Worm (Caenorhabditis elegans) whole organism, L1 larva: ENCODE results near the gene F19F10.3.
A peak's percentile ranks its signal among the peaks of the same experiment; 100 is the strongest.

ENCODE experiments used
- C04F5.9 ChIP-seq: sonication (generic microtip); optimal IDR thresholded peaks from 2 replicates; lab custom pipeline; 2016; ENCODE audit warnings: missing genetic modification characterization, missing compliant biosample characterization
- Y116A8C.19 ChIP-seq: sonication (generic microtip); optimal IDR thresholded peaks from 2 replicates; lab custom pipeline; 2016; ENCODE audit warnings: missing compliant biosample characterization, missing genetic modification characterization, borderline replicate concordance
- alr-1 ChIP-seq: fragments of 200-800 bp; sonication (Bioruptor generic); optimal IDR thresholded peaks from 2 replicates; lab custom pipeline; 2018; ENCODE audit warnings: borderline replicate concordance, mild to moderate bottlenecking, missing genetic modification characterization, missing compliant biosample characterization
- aly-2 ChIP-seq: fragments of 150-350 bp; optimal IDR thresholded peaks from 2 replicates; lab custom pipeline; 2014; ENCODE audit warnings: missing biosample characterization, missing genetic modification characterization
- ama-1 ChIP-seq: fragments of 150-350 bp; optimal IDR thresholded peaks from 2 replicates; lab custom pipeline; 2014
- ceh-63 ChIP-seq: fragments of 200-800 bp; sonication (Bioruptor generic); optimal IDR thresholded peaks from 2 replicates; lab custom pipeline; 2018; ENCODE audit warnings: mild to moderate bottlenecking, missing genetic modification characterization, missing compliant biosample characterization
- ceh-8 ChIP-seq: fragments of 200-800 bp; sonication (Bioruptor generic); optimal IDR thresholded peaks from 2 replicates; lab custom pipeline; 2018; ENCODE audit warnings: mild to moderate bottlenecking, missing genetic modification characterization, moderate library complexity, missing compliant biosample characterization
- ceh-82 ChIP-seq, 3 experiments: fragments of 150-350 bp in 1 of 3; sonication (generic microtip) in 2 of 3; optimal IDR thresholded peaks; 2 replicates each; lab custom pipeline; 2014 to 2017; ENCODE audit warnings: missing biosample characterization in 3 of 3, missing genetic modification characterization in 3 of 3
- ceh-88 ChIP-seq: fragments of 200-800 bp; sonication (Bioruptor generic); IDR thresholded peaks from 2 replicates; pipeline ENCODE4 v1.3.6; 2022; ENCODE audit warnings: missing genetic modification characterization, missing compliant biosample characterization
- ceh-90 ChIP-seq: sonication (generic microtip); optimal IDR thresholded peaks from 2 replicates; lab custom pipeline; 2016; ENCODE audit warnings: missing genetic modification characterization, missing compliant biosample characterization
- ces-1 ChIP-seq: fragments of 150-350 bp; optimal IDR thresholded peaks from 2 replicates; lab custom pipeline; 2014; ENCODE audit warnings: missing biosample characterization, missing genetic modification reagents, missing genetic modification characterization
- dpl-1 ChIP-seq, 3 experiments: fragments of 150-350 bp in 2 of 3; sonication (generic microtip) in 1 of 3; optimal IDR thresholded peaks; 2 replicates each; lab custom pipeline; 2014 to 2017; ENCODE audit warnings: missing biosample characterization in 3 of 3, missing genetic modification characterization in 3 of 3, missing genetic modification reagents in 3 of 3
- efl-1 ChIP-seq, 4 experiments: fragments of 150-350 bp; optimal IDR thresholded peaks in 3 of 4; peaks in 1 of 4; 1 replicate in 1 of 4; 2 replicates in 3 of 4; lab custom pipeline; 2014; ENCODE audit warnings: missing biosample characterization in 2 of 4, missing genetic modification characterization in 2 of 4, missing genetic modification reagents in 2 of 4
- grh-1 ChIP-seq: fragments of 200-800 bp; sonication (Bioruptor generic); IDR thresholded peaks from 2 replicates; pipeline ENCODE4 v1.3.6; 2022; ENCODE audit warnings: missing genetic modification reagents, missing genetic modification characterization, missing compliant biosample characterization
- hpl-2 ChIP-seq: fragments of 150-350 bp; optimal IDR thresholded peaks from 2 replicates; lab custom pipeline; 2014; ENCODE audit warnings: missing biosample characterization, missing genetic modification reagents, missing genetic modification characterization
- lin-15B ChIP-seq: fragments of 150-350 bp; sonication (generic microtip); optimal IDR thresholded peaks from 3 replicates; lab custom pipeline; 2014; ENCODE audit warnings: missing biosample characterization, missing genetic modification characterization
- lin-35 ChIP-seq, 2 experiments: fragments of 150-350 bp; optimal IDR thresholded peaks; 2 replicates each; lab custom pipeline; 2014; ENCODE audit warnings: missing biosample characterization in 2 of 2, missing genetic modification characterization in 2 of 2, missing genetic modification reagents in 2 of 2
- lir-3 ChIP-seq: sonication (generic microtip); optimal IDR thresholded peaks from 2 replicates; lab custom pipeline; 2016; ENCODE audit warnings: mild to moderate bottlenecking, missing genetic modification characterization, moderate library complexity, missing compliant biosample characterization; ENCODE audit not compliant: poor library complexity
- mdl-1 ChIP-seq, 2 experiments: fragments of 150-350 bp; optimal IDR thresholded peaks; 2 replicates each; lab custom pipeline; 2014 to 2017; ENCODE audit warnings: missing biosample characterization in 2 of 2, missing genetic modification characterization in 2 of 2, inconsistent platforms in 1 of 2
- mef-2 ChIP-seq: fragments of 150-350 bp; optimal IDR thresholded peaks from 2 replicates; lab custom pipeline; 2014; ENCODE audit warnings: missing biosample characterization, missing genetic modification characterization
- mep-1 ChIP-seq: fragments of 150-350 bp; optimal IDR thresholded peaks from 2 replicates; lab custom pipeline; 2014; ENCODE audit warnings: missing biosample characterization, missing genetic modification characterization
- nhr-12 ChIP-seq: sonication (generic microtip); optimal IDR thresholded peaks from 2 replicates; lab custom pipeline; 2017; ENCODE audit warnings: missing biosample characterization, missing genetic modification characterization
- nhr-85 ChIP-seq: sonication (generic microtip); peaks from one replicate; lab custom pipeline; 2016; ENCODE audit warnings: missing genetic modification characterization, inconsistent platforms, missing compliant biosample characterization
- pax-3 ChIP-seq: fragments of 200-800 bp; sonication (Bioruptor generic); optimal IDR thresholded peaks from 2 replicates; lab custom pipeline; 2018; ENCODE audit warnings: mild to moderate bottlenecking, missing genetic modification characterization, moderate library complexity, missing compliant biosample characterization
- snpc-4 ChIP-seq: fragments of 150-350 bp; optimal IDR thresholded peaks from 2 replicates; lab custom pipeline; 2014; ENCODE audit warnings: missing biosample characterization, missing genetic modification characterization
- sptf-1 ChIP-seq: fragments of 150-350 bp; optimal IDR thresholded peaks from 2 replicates; lab custom pipeline; 2014; ENCODE audit warnings: missing biosample characterization, missing genetic modification characterization
- swsn-7 ChIP-seq: sonication (generic microtip); optimal IDR thresholded peaks from 2 replicates; lab custom pipeline; 2016; ENCODE audit warnings: missing genetic modification characterization, missing compliant biosample characterization
- tbx-2 ChIP-seq: sonication (generic microtip); optimal IDR thresholded peaks from 2 replicates; lab custom pipeline; 2016; ENCODE audit warnings: missing genetic modification characterization, missing compliant biosample characterization
- tlp-1 ChIP-seq: fragments of 150-350 bp; optimal IDR thresholded peaks from 2 replicates; lab custom pipeline; 2014; ENCODE audit warnings: missing biosample characterization, missing genetic modification characterization
- unc-130 ChIP-seq: fragments of 150-350 bp; optimal IDR thresholded peaks from 2 replicates; lab custom pipeline; 2017; ENCODE audit warnings: missing biosample characterization, missing genetic modification characterization, inconsistent platforms
- unc-30 ChIP-seq: sonication (generic microtip); optimal IDR thresholded peaks from 2 replicates; lab custom pipeline; 2017; ENCODE audit warnings: missing biosample characterization, missing genetic modification characterization
- unc-98 ChIP-seq: fragments of 200-800 bp; sonication (Bioruptor generic); IDR thresholded peaks from 2 replicates; pipeline ENCODE4 v1.3.6; 2022; ENCODE audit warnings: missing genetic modification characterization, missing compliant biosample characterization
- vab-15 ChIP-seq: sonication (generic microtip); optimal IDR thresholded peaks from 2 replicates; lab custom pipeline; 2017; ENCODE audit warnings: missing genotype, mild to moderate bottlenecking, missing genetic modification characterization, missing compliant biosample characterization
- zag-1 ChIP-seq: fragments of 150-350 bp; optimal IDR thresholded peaks from 2 replicates; lab custom pipeline; 2014; ENCODE audit warnings: missing biosample characterization, missing genetic modification characterization
- ztf-4 ChIP-seq: fragments of 150-350 bp; optimal IDR thresholded peaks from 2 replicates; lab custom pipeline; 2014; ENCODE audit warnings: missing biosample characterization, missing genetic modification characterization

Gene F19F10.3

DNA sequence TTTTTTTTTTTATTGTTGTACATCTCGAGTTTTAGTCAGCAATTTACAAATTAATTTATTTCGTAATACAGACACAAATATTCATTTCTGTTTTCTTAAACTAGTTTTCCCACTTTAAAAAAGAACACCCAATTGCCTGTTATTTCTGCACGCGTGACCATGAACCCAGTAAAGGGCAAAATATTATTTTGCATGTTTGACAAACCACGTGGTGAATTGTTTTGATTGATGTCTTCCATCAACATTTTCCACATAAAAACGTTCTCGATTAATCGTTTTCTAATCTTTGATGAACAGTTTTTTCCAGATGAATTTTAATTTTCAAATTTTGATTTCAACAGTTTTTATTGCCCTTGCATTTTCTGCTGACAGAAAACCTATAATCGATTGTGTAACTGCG, 26.2 kb upstream of the F19F10.3 start, which contains the start of gene C54F6.18:
TSS of gene C54F6.18 (plus strand) at position 301 of the 400 bp plus-strand sequence.
- TF ChIP-seq ztf-4 (tag; lab: Kevin White, UChicago) (no peak), tbx-2 (tag; lab: Kevin White, UChicago) (no peak), hpl-2 (no peak), nhr-85 (tag; lab: Kevin White, UChicago) (no peak), nhr-12 (tag; lab: Kevin White, UChicago) (no peak), alr-1 (tag; lab: Kevin White, UChicago) (no peak), ces-1 (GFP tag; lab: Kevin White, UChicago) (no peak), ama-1 (lab: Kevin White, UChicago) (no peak), ceh-8 (GFP tag; lab: Kevin White, UChicago) (no peak)

ce11 chrV:7527153-7527552, 24.8 kb upstream of the F19F10.3 start, which contains the start of gene C54F6.17:
Gene C54F6.17 (plus strand): TSS chrV:7527453.
- no peak for TF ChIP-seq dpl-1 (GFP tag; optimal IDR thresholded peaks at IDR 0.05; lab: Kevin White, UChicago)
- TF ChIP-seq mef-2 (tag; lab: Kevin White, UChicago), result no peak

DNA sequence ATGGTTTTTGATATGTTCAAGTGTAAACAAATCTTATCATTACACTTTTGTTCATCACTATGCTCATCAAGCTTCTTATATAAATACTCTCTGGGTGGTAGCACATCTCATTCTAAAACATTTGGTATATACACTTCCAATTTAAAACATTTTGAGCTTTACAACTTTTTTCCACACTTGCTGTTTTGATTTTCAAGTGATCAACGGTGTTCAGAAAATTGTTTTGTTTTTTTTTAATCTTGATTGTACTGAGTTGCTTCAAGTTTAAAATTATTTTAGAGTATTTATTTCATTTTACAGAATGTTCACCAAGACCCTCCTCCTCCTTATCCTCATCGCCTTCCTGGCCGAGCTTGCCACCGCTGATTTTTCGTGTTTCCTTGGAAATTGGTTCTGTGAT, 23.1 kb upstream of the F19F10.3 start, which contains the start of gene C54F6.5:
TSS of gene C54F6.5 (plus strand) at position 301 of the 400 bp plus-strand sequence.
- TF ChIP-seq unc-130 (tag; lab: Kevin White, UChicago), result no peak
- no peak for TF ChIP-seq ztf-4 (tag; lab: Kevin White, UChicago)
- no peak for TF ChIP-seq tlp-1
- TF ChIP-seq ceh-82 (tag; optimal IDR thresholded peaks at IDR 0.05; lab: Kevin White, UChicago), result no peak
- no peak for TF ChIP-seq lin-35 (GFP tag; optimal IDR thresholded peaks at IDR 0.05; lab: Kevin White, UChicago)
- TF ChIP-seq lir-3 (tag; lab: Kevin White, UChicago), result no peak
- TF ChIP-seq unc-30 (tag; lab: Kevin White, UChicago), result no peak

DNA sequence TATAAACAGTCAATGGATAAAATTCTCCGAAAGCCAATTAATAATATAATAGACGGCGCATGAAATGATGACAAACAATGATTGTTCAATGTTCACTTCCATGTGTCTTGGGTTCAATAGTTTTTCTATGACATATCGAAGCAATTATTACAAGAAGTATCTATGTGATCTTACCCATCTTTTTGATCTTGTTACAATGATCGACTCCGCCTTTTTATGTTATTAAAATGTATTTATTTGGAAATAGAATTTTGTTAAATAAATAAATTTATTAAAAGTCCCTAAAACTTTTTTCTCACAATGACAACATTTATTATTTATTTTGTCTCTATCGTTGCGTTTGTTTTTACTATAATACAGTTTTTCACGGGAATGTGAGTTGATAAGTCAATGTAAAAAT, 22.1 kb upstream of the F19F10.3 start, which contains the start of gene swt-2:
TSS of gene swt-2 (plus strand) at position 301 of the 400 bp plus-strand sequence.
- TF ChIP-seq lin-35 (GFP tag; optimal IDR thresholded peaks at IDR 0.05; lab: Kevin White, UChicago) (no peak), lin-15B (tag; lab: Kevin White, UChicago) (no peak), grh-1 (GFP tag; lab: Robert Waterston, UW) (no peak), pax-3 (no peak), C04F5.9 (tag; lab: Kevin White, UChicago) (no peak), ceh-82 (tag; optimal IDR thresholded peaks at IDR 0.05; lab: Kevin White, UChicago) (no peak), ceh-88 (no peak), sptf-1 (no peak), vab-15 (tag; lab: Kevin White, UChicago) (no peak), dpl-1 (GFP tag; optimal IDR thresholded peaks at IDR 0.05; lab: Kevin White, UChicago) (no peak), mdl-1 (tag; optimal IDR thresholded peaks at IDR 0.05; lab: Kevin White, UChicago) (no peak), Y116A8C.19 (tag; lab: Kevin White, UChicago) (no peak), ceh-63 (GFP tag; lab: Kevin White, UChicago) (no peak), ceh-90 (tag; lab: Kevin White, UChicago) (no peak), nhr-12 (tag; lab: Kevin White, UChicago) (no peak), zag-1 (tag; lab: Kevin White, UChicago) (no peak), swsn-7 (tag; lab: Kevin White, UChicago) (no peak), unc-98 (GFP tag; lab: Robert Waterston, UW) (no peak)

DNA sequence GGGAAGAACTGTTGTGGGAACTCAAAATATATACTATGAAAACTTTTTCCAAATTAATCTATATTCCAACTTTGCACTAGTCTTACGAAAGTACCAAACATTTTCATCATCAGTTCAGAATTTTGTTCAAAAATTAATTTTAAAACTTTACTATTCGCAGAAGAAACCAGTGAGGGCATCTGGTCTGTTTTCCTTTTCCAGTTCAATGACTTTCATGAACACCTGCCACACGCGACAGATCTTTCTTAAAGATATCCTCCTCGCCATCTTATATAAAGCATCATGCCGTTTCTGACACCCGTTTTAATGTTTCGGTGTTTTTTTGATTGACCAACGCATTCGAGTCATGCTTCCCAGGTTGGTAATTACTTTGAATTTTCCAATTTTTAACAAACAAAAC, 19.0 kb upstream of the F19F10.3 start, which contains the start of gene C54F6.3:
TSS of gene C54F6.3 (plus strand) at position 301 of the 400 bp plus-strand sequence.
- TF ChIP-seq mep-1 (tag; lab: Kevin White, UChicago) (no peak), efl-1 (optimal IDR thresholded peaks at IDR 0.05; lab: Kevin White, UChicago) (no peak), efl-1 (GFP tag; optimal IDR thresholded peaks at IDR 0.05 in 1 of 2; lab: Kevin White, UChicago) (peak in 1 of 2 experiments; percentile 50), snpc-4 (no peak), lin-35 (GFP tag; optimal IDR thresholded peaks at IDR 0.05; lab: Kevin White, UChicago) (no peak), aly-2 (tag; lab: Kevin White, UChicago) (no peak), nhr-12 (tag; lab: Kevin White, UChicago) (no peak)
